Fruit fly (Drosophila melanogaster) whole organism, embryonic: ENCODE measurements around the gene CG14805.

Experiments
- Abd-B ChIP-seq: fragments of 200-800 bp; sonication (Bioruptor generic); optimal IDR thresholded peaks from 2 replicates; lab custom pipeline; 2018; ENCODE audit warnings: missing biosample characterization, mild to moderate bottlenecking, missing genetic modification characterization, moderate library complexity
- Atf-2 ChIP-seq: fragments of 200-800 bp; sonication (Bioruptor generic); optimal IDR thresholded peaks from 2 replicates; lab custom pipeline; 2016; ENCODE audit warnings: missing biosample characterization, missing genetic modification characterization
- BtbVII ChIP-seq: fragments of 200-800 bp; sonication (Bioruptor generic); optimal IDR thresholded peaks from 3 replicates; lab custom pipeline; 2017; ENCODE audit warnings: missing biosample characterization, mild to moderate bottlenecking, missing genetic modification characterization
- CG10462 ChIP-seq: fragments of 200-800 bp; sonication (Bioruptor generic); optimal IDR thresholded peaks from 2 replicates; lab custom pipeline; 2016; ENCODE audit warnings: missing biosample characterization, missing genetic modification characterization
- CG14860 ChIP-seq: fragments of 200-800 bp; sonication (Bioruptor generic); IDR thresholded peaks from 3 replicates; pipeline ENCODE4 v1.3.6; 2022; ENCODE audit warnings: missing biosample characterization, missing genetic modification characterization; ENCODE audit not compliant: partially characterized antibody
- CG16863 ChIP-seq: fragments of 200-800 bp; sonication (Bioruptor generic); optimal IDR thresholded peaks from 3 replicates; lab custom pipeline; 2016; ENCODE audit warnings: missing biosample characterization, missing genetic modification characterization
- CG17385 ChIP-seq: fragments of 200-800 bp; sonication (Bioruptor generic); optimal IDR thresholded peaks from 3 replicates; lab custom pipeline; 2018; ENCODE audit warnings: missing biosample characterization, mild to moderate bottlenecking, missing genetic modification characterization
- CG3281 ChIP-seq: fragments of 200-800 bp; sonication (Bioruptor generic); optimal IDR thresholded peaks from 3 replicates; lab custom pipeline; 2017; ENCODE audit warnings: missing biosample characterization, mild to moderate bottlenecking, missing genetic modification characterization
- CG33213 ChIP-seq: fragments of 200-800 bp; sonication (Bioruptor generic); optimal IDR thresholded peaks from 3 replicates; lab custom pipeline; 2016; ENCODE audit warnings: missing biosample characterization, missing genetic modification characterization
- CG34422 ChIP-seq: fragments of 200-800 bp; sonication (Bioruptor generic); IDR thresholded peaks from 3 replicates; pipeline ENCODE4 v1.3.6; 2022; ENCODE audit warnings: missing biosample characterization, missing genetic modification characterization
- CG4617 ChIP-seq: fragments of 200-800 bp; sonication (Bioruptor generic); optimal IDR thresholded peaks from 3 replicates; lab custom pipeline; 2016; ENCODE audit warnings: missing biosample characterization, missing genetic modification characterization, borderline replicate concordance
- CG6254 ChIP-seq: fragments of 200-800 bp; sonication (Bioruptor generic); optimal IDR thresholded peaks from 3 replicates; lab custom pipeline; 2017; ENCODE audit warnings: mild to moderate bottlenecking, missing biosample characterization, missing genetic modification reagents, missing genetic modification characterization
- CG7271 ChIP-seq: fragments of 200-800 bp; sonication (Bioruptor generic); optimal IDR thresholded peaks from 2 replicates; lab custom pipeline; 2018; ENCODE audit warnings: missing biosample characterization, mild to moderate bottlenecking, missing genetic modification characterization, moderate library complexity
- CG7987 ChIP-seq: fragments of 200-800 bp; sonication (Bioruptor generic); optimal IDR thresholded peaks from 2 replicates; lab custom pipeline; 2018; ENCODE audit warnings: missing biosample characterization, mild to moderate bottlenecking, missing genetic modification characterization, moderate library complexity
- CG9876 ChIP-seq: fragments of 200-800 bp; sonication (Bioruptor generic); optimal IDR thresholded peaks from 2 replicates; lab custom pipeline; 2016; ENCODE audit warnings: missing biosample characterization, missing genetic modification characterization
- CrebB ChIP-seq: fragments of 200-800 bp; sonication (Bioruptor generic); optimal IDR thresholded peaks from 3 replicates; lab custom pipeline; 2018; ENCODE audit warnings: missing biosample characterization, mild to moderate bottlenecking, missing genetic modification characterization
- D19B ChIP-seq: fragments of 200-800 bp; sonication (Bioruptor generic); optimal IDR thresholded peaks from 2 replicates; lab custom pipeline; 2017; ENCODE audit warnings: missing biosample characterization, mild to moderate bottlenecking, missing genetic modification characterization
- E2f2 ChIP-seq: fragments of 200-800 bp; sonication (Bioruptor generic); IDR thresholded peaks from 2 replicates; pipeline ENCODE4 v1.3.6; 2022; ENCODE audit warnings: missing biosample characterization, missing genetic modification characterization
- ERR ChIP-seq: fragments of 200-800 bp; sonication (Bioruptor generic); optimal IDR thresholded peaks from 2 replicates; lab custom pipeline; 2016; ENCODE audit warnings: missing biosample characterization, missing genetic modification characterization
- Gsc ChIP-seq: fragments of 200-800 bp; sonication (Bioruptor generic); IDR thresholded peaks from 2 replicates; pipeline ENCODE4 v1.3.6; 2022; ENCODE audit warnings: missing biosample characterization, missing genetic modification characterization
- Hmx ChIP-seq: fragments of 200-800 bp; sonication (Bioruptor generic); optimal IDR thresholded peaks from 2 replicates; lab custom pipeline; 2016; ENCODE audit warnings: missing biosample characterization, missing genetic modification characterization
- Meics ChIP-seq: fragments of 200-800 bp; sonication (Bioruptor generic); optimal IDR thresholded peaks from 2 replicates; lab custom pipeline; 2017; ENCODE audit warnings: missing biosample characterization, mild to moderate bottlenecking, missing genetic modification characterization
- NFAT ChIP-seq: fragments of 200-800 bp; sonication (Bioruptor generic); IDR thresholded peaks from 2 replicates; pipeline ENCODE4 v1.3.6; 2022; ENCODE audit warnings: missing biosample characterization, missing genetic modification characterization
- Neu2 ChIP-seq: fragments of 200-800 bp; sonication (Bioruptor generic); optimal IDR thresholded peaks from 3 replicates; lab custom pipeline; 2016; ENCODE audit warnings: missing biosample characterization, missing genetic modification characterization, borderline replicate concordance
- Nf-YA ChIP-seq: fragments of 200-800 bp; sonication (Bioruptor generic); IDR thresholded peaks from 2 replicates; pipeline ENCODE4 v1.3.6; 2022; ENCODE audit warnings: missing biosample characterization, missing genetic modification characterization
- Sry-β ChIP-seq: fragments of 200-800 bp; sonication (Bioruptor generic); optimal IDR thresholded peaks from 2 replicates; lab custom pipeline; 2018; ENCODE audit warnings: missing biosample characterization, mild to moderate bottlenecking, missing genetic modification characterization, moderate library complexity
- Ssrp ChIP-seq: fragments of 200-800 bp; sonication (Bioruptor generic); optimal IDR thresholded peaks from 2 replicates; lab custom pipeline; 2018; ENCODE audit warnings: missing biosample characterization, mild to moderate bottlenecking, missing genetic modification characterization, moderate library complexity
- ac ChIP-seq: fragments of 200-800 bp; sonication (Bioruptor generic); optimal IDR thresholded peaks from 3 replicates; lab custom pipeline; 2017; ENCODE audit warnings: missing biosample characterization, mild to moderate bottlenecking, missing genetic modification characterization
- amos ChIP-seq: fragments of 200-800 bp; sonication (Bioruptor generic); IDR thresholded peaks from 2 replicates; pipeline ENCODE4 v1.3.6; 2022; ENCODE audit warnings: missing biosample characterization, missing genetic modification characterization; ENCODE audit not compliant: partially characterized antibody
- chm ChIP-seq: fragments of 200-800 bp; sonication (Bioruptor generic); IDR thresholded peaks from 2 replicates; pipeline ENCODE4 v1.3.6; 2022; ENCODE audit warnings: missing biosample characterization, missing genetic modification characterization
- emc ChIP-seq: fragments of 200-800 bp; sonication (Bioruptor generic); optimal IDR thresholded peaks from 2 replicates; lab custom pipeline; 2016; ENCODE audit warnings: missing biosample characterization, missing genetic modification characterization
- eyg ChIP-seq: fragments of 200-800 bp; sonication (Bioruptor generic); optimal IDR thresholded peaks from 3 replicates; lab custom pipeline; 2016; ENCODE audit warnings: missing biosample characterization, missing genetic modification characterization
- fd64A ChIP-seq: fragments of 200-800 bp; sonication (Bioruptor generic); optimal IDR thresholded peaks from 3 replicates; lab custom pipeline; 2018; ENCODE audit warnings: missing biosample characterization, mild to moderate bottlenecking, missing genetic modification characterization
- h ChIP-seq: fragments of >200 bp; optimal IDR thresholded peaks from 2 replicates; lab custom pipeline; 2017
- ham ChIP-seq: fragments of 200-800 bp; sonication (Bioruptor generic); IDR thresholded peaks from 2 replicates; pipeline ENCODE4 v1.3.6; 2022; ENCODE audit warnings: missing biosample characterization, missing genetic modification characterization
- hth ChIP-seq: fragments of >200 bp; optimal IDR thresholded peaks from 2 replicates; lab custom pipeline; 2017; ENCODE audit warnings: inconsistent platforms
- insv ChIP-seq, 2 experiments: fragments of 200-800 bp; sonication (Bioruptor generic); optimal IDR thresholded peaks; 3 replicates each; lab custom pipeline; 2016 to 2018; ENCODE audit warnings: missing biosample characterization in 2 of 2, missing genetic modification characterization in 2 of 2
- lola ChIP-seq, 3 experiments: fragments of >200 bp in 2 of 3; fragments of 200-800 bp in 1 of 3; sonication (Bioruptor generic) in 1 of 3; optimal IDR thresholded peaks; 2 replicates each; lab custom pipeline; 2017 to 2019; ENCODE audit warnings: missing biosample characterization in 3 of 3, missing genetic modification characterization in 3 of 3, mild to moderate bottlenecking in 1 of 3, moderate library complexity in 1 of 3
- lov ChIP-seq, 2 experiments: fragments of 200-800 bp in 1 of 2; fragments of >200 bp in 1 of 2; sonication (Bioruptor generic) in 1 of 2; IDR thresholded peaks in 1 of 2; optimal IDR thresholded peaks in 1 of 2; 2 replicates in 1 of 2; 3 replicates in 1 of 2; pipeline versions ENCODE4 v1.3.6 to Lab custom; 2017 to 2022; ENCODE audit warnings: missing biosample characterization in 1 of 2, missing genetic modification characterization in 1 of 2
- pfk ChIP-seq: fragments of 200-800 bp; sonication (Bioruptor generic); optimal IDR thresholded peaks from 2 replicates; lab custom pipeline; 2018; ENCODE audit warnings: missing biosample characterization, mild to moderate bottlenecking, missing genetic modification characterization, moderate library complexity
- row ChIP-seq: fragments of 200-800 bp; sonication (Bioruptor generic); IDR thresholded peaks from 3 replicates; pipeline ENCODE4 v1.3.6; 2022; ENCODE audit warnings: missing biosample characterization, missing genetic modification characterization
- salm ChIP-seq: fragments of 200-800 bp; sonication (Bioruptor generic); optimal IDR thresholded peaks from 2 replicates; lab custom pipeline; 2018; ENCODE audit warnings: missing biosample characterization, mild to moderate bottlenecking, missing genetic modification characterization
- scrt ChIP-seq: fragments of 200-800 bp; sonication (Bioruptor generic); optimal IDR thresholded peaks from 2 replicates; lab custom pipeline; 2018; ENCODE audit warnings: missing biosample characterization, mild to moderate bottlenecking, missing genetic modification characterization, moderate library complexity
- sima ChIP-seq: fragments of 200-800 bp; sonication (Bioruptor generic); optimal IDR thresholded peaks from 2 replicates; lab custom pipeline; 2016; ENCODE audit warnings: missing biosample characterization, missing genetic modification characterization
- ssp ChIP-seq: fragments of 200-800 bp; sonication (Bioruptor generic); IDR thresholded peaks from 2 replicates; pipeline ENCODE4 v1.3.6; 2022; ENCODE audit warnings: missing biosample characterization, missing genetic modification characterization
- tll ChIP-seq, 2 experiments: fragments of 200-800 bp in 1 of 2; fragments of >200 bp in 1 of 2; sonication (Bioruptor generic) in 1 of 2; optimal IDR thresholded peaks; 2 replicates each; lab custom pipeline; 2017 to 2019; ENCODE audit warnings: missing biosample characterization in 2 of 2, missing genetic modification characterization in 2 of 2, mild to moderate bottlenecking in 1 of 2, moderate library complexity in 1 of 2
- trem ChIP-seq: fragments of 200-800 bp; optimal IDR thresholded peaks from 3 replicates; lab custom pipeline; 2019; ENCODE audit warnings: missing biosample characterization, mild to moderate bottlenecking, missing genetic modification characterization, moderate library complexity
- zfh2 ChIP-seq: fragments of 200-800 bp; sonication (Bioruptor generic); optimal IDR thresholded peaks from 2 replicates; lab custom pipeline; 2016; ENCODE audit warnings: missing biosample characterization, missing genetic modification characterization

CG14805 gene

dm6 chrX:1842875-1843274 lies 34.2 kb upstream of the CG14805 start (continued):
- TF ChIP-seq BtbVII (GFP tag; lab: Kevin White, UChicago) (peak; percentile 35), CG7987 (GFP tag; lab: Kevin White, UChicago) (peak; percentile 94)

- TF ChIP-seq CG34422 (GFP tag; lab: Robert Waterston, UW) (no peak), chm (GFP tag; lab: Robert Waterston, UW) (no peak), sima (GFP tag; lab: Kevin White, UChicago) (no peak), fd64A (no peak), salm (tag; lab: Kevin White, UChicago) (no peak), Nf-YA (GFP tag; lab: Robert Waterston, UW) (peak; percentile 34; the same call in 1 of the 2 replicates), ham (GFP tag; lab: Robert Waterston, UW) (peak; percentile 57; the same call in 1 of the 2 replicates), Atf-2 (GFP tag; lab: Kevin White, UChicago) (no peak), Neu2 (no peak), CG9876 (GFP tag; lab: Kevin White, UChicago) (peak; percentile 36), CG4617 (GFP tag; lab: Kevin White, UChicago) (no peak), trem (tag; lab: Kevin White, UChicago) (no peak), Ssrp (tag; lab: Kevin White, UChicago) (no peak), lov (optimal IDR thresholded peaks at IDR 0.05; lab: Kevin White, UChicago) (no peak), lov (GFP tag; IDR thresholded peaks at IDR 0.05; lab: Robert Waterston, UW) (no peak), CrebB (peak; percentile 54), lola (GFP tag; optimal IDR thresholded peaks at IDR 0.05; lab: Kevin White, UChicago) (no peak), Meics (GFP tag; lab: Kevin White, UChicago) (peak; percentile 71), scrt (GFP tag; lab: Kevin White, UChicago) (peak; percentile 17), NFAT (GFP tag; lab: Robert Waterston, UW) (0 out of 2 replicates have a peak, but pooled peaks have one; percentile 54), E2f2 (GFP tag; lab: Robert Waterston, UW) (peak; percentile 38; the same call in 1 of the 2 replicates), CG3281 (GFP tag; lab: Kevin White, UChicago) (peak; percentile 55), row (GFP tag; lab: Robert Waterston, UW) (peak; percentile 15; the same call in 1 of the 3 replicates), CG16863 (GFP tag; lab: Kevin White, UChicago) (peak; percentile 61), ERR (GFP tag; lab: Kevin White, UChicago) (peak; percentile 11), CG17385 (peak; percentile 23), zfh2 (GFP tag; lab: Kevin White, UChicago) (peak; percentile 12), Sry-β (GFP tag; lab: Kevin White, UChicago) (no peak), CG6254 (GFP tag; lab: Kevin White, UChicago) (no peak), eyg (GFP tag; lab: Kevin White, UChicago) (peak; percentile 68), emc (GFP tag; lab: Kevin White, UChicago) (no peak), Hmx (GFP tag; lab: Kevin White, UChicago) (no peak), amos (GFP tag; lab: Robert Waterston, UW) (no peak), hth (lab: Kevin White, UChicago) (no peak), CG7271 (peak; percentile 30), D19B (no peak), pfk (GFP tag; lab: Kevin White, UChicago) (peak; percentile 18), ssp (GFP tag; lab: Robert Waterston, UW) (no peak), Gsc (GFP tag; lab: Robert Waterston, UW) (no peak), Abd-B (GFP tag; lab: Kevin White, UChicago) (no peak), ac (GFP tag; lab: Kevin White, UChicago) (no peak), CG33213 (GFP tag; lab: Kevin White, UChicago) (peak; percentile 50), tll (GFP tag; optimal IDR thresholded peaks at IDR 0.05; lab: Kevin White, UChicago) (no peak), insv (GFP tag; optimal IDR thresholded peaks at IDR 0.05; lab: Kevin White, UChicago) (no peak), CG10462 (no peak), h (lab: Kevin White, UChicago) (no peak), CG14860 (GFP tag; lab: Robert Waterston, UW) (no peak)
Observed at dm6 chrX:1845413-1845951, 31.6 kb upstream of the CG14805 start.
